Worm (Caenorhabditis elegans): ENCODE data around the gene ZK1098.3.

DNA sequence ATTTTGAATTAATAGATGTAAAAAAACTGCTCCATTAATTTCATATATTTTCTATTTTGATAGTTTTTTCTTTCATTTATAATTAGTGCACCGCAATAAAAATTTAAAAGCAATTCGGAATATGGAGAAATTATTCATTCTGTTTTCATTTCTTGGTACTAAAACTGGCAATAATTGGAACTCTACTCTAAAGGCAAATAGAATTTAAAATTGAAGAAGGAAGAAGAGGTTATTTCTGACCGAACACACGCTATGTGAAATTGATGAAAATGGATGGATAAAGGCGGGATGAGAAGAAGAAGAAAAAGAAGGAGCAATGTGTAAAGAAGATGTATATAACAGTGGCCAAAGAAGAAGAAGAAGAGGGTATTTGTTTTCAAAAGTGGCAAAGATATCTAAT is 44.7 kb upstream of the ZK1098.3 start:
- TF ChIP-seq lsy-12 (tag; optimal IDR thresholded peaks at IDR 0.05) (no peak), ama-1 (optimal IDR thresholded peaks at IDR 0.05) (no peak), nhr-237 (tag; optimal IDR thresholded peaks at IDR 0.05) (no peak), elt-1 (tag; optimal IDR thresholded peaks at IDR 0.05) (no peak), pqm-1 (tag; optimal IDR thresholded peaks at IDR 0.05) (no peak), ceh-9 (tag; optimal IDR thresholded peaks at IDR 0.05) (no peak), ceh-82 (tag; optimal IDR thresholded peaks at IDR 0.05) (no peak), nfya-1 (tag; optimal IDR thresholded peaks at IDR 0.05; ENCODE audit: insufficient read depth) (no peak), nhr-28 (tag; optimal IDR thresholded peaks at IDR 0.05) (no peak), skn-1 (tag; optimal IDR thresholded peaks at IDR 0.05) (no peak), elt-3 (tag; optimal IDR thresholded peaks at IDR 0.05) (no peak), nhr-25 (tag; optimal IDR thresholded peaks at IDR 0.05) (no peak)

Data from whole organism, L3 larva.